Worm (Caenorhabditis elegans): Measurements from ENCODE around the gene chil-5.

chil-5 gene

ce11 chrII:9859575-9859974 lies at the start of gene chil-5:
chil-5 (minus strand) TSS chrII:9859675.
- no peak for TF ChIP-seq unc-62 (GFP tag; optimal IDR thresholded peaks at IDR 0.05)

- TF ChIP-seq unc-62 (GFP tag; optimal IDR thresholded peaks at IDR 0.05): no peak
Observed at ce11 chrII:9904459-9904858, 45.0 kb upstream of the chil-5 start.

- no peak for TF ChIP-seq unc-62 (GFP tag; optimal IDR thresholded peaks at IDR 0.05)
Observed at ce11 chrII:9900276-9900675, 40.8 kb upstream of the chil-5 start, which contains the start of gene unc-4. unc-4 (minus strand) TSS chrII:9900376.

ce11 chrII:9898744-9899143 lies 39.3 kb upstream of the chil-5 start:
- no peak for TF ChIP-seq unc-62 (GFP tag; optimal IDR thresholded peaks at IDR 0.05)

ce11 chrII:9895173-9895572 lies 35.7 kb upstream of the chil-5 start:
- no peak for TF ChIP-seq unc-62 (GFP tag; optimal IDR thresholded peaks at IDR 0.05)

- no peak for TF ChIP-seq unc-62 (GFP tag; optimal IDR thresholded peaks at IDR 0.05)
Observed at ce11 chrII:9894435-9894834, 35.0 kb upstream of the chil-5 start, which contains the start of gene F26C11.1. F26C11.1 (plus strand) TSS chrII:9894735.

ce11 chrII:9892409-9892808 lies 32.9 kb upstream of the chil-5 start, which contains the start of gene C08H9.16:
C08H9.16 (plus strand) TSS chrII:9892778.
- TF ChIP-seq unc-62 (GFP tag; optimal IDR thresholded peaks at IDR 0.05): no peak

ce11 chrII:9891823-9892222 lies 32.3 kb upstream of the chil-5 start:
- no peak for TF ChIP-seq unc-62 (GFP tag; optimal IDR thresholded peaks at IDR 0.05)

ce11 chrII:9891031-9891689 lies 31.7 kb upstream of the chil-5 start, which contains the start of gene vgln-1:
vgln-1 (minus strand) TSS chrII:9891081.
- no peak for TF ChIP-seq unc-62 (GFP tag; optimal IDR thresholded peaks at IDR 0.05)

ce11 chrII:9888549-9888948 lies 29.1 kb upstream of the chil-5 start:
- no peak for TF ChIP-seq unc-62 (GFP tag; optimal IDR thresholded peaks at IDR 0.05)

- no peak for TF ChIP-seq unc-62 (GFP tag; optimal IDR thresholded peaks at IDR 0.05)
Observed at ce11 chrII:9886216-9886615, 26.7 kb upstream of the chil-5 start, which contains the start of gene algn-8. algn-8 (minus strand) TSS chrII:9886442.

ce11 chrII:9880826-9881225 lies 21.4 kb upstream of the chil-5 start, which contains the start of gene C08H9.15:
C08H9.15 (plus strand) TSS chrII:9881193.
- no peak for TF ChIP-seq unc-62 (GFP tag; optimal IDR thresholded peaks at IDR 0.05)

ce11 chrII:9879815-9880214 lies 20.3 kb upstream of the chil-5 start:
- no peak for TF ChIP-seq unc-62 (GFP tag; optimal IDR thresholded peaks at IDR 0.05)

- no peak for TF ChIP-seq unc-62 (GFP tag; optimal IDR thresholded peaks at IDR 0.05)
Observed at ce11 chrII:9874508-9875229, 15.2 kb upstream of the chil-5 start, which contains the start of the genes chil-2 and ctsa-3.2. chil-2 (minus strand) TSS chrII:9874608. ctsa-3.2 (plus strand) TSS chrII:9875179.

- TF ChIP-seq unc-62 (GFP tag; optimal IDR thresholded peaks at IDR 0.05): no peak
Observed at ce11 chrII:9872961-9873360, 13.5 kb upstream of the chil-5 start, which contains the start of gene chil-8. chil-8 (minus strand) TSS chrII:9873061.

ce11 chrII:9871061-9871460 lies 11.6 kb upstream of the chil-5 start, which contains the start of gene chil-7:
chil-7 (minus strand) TSS chrII:9871172.
- no peak for TF ChIP-seq unc-62 (GFP tag; optimal IDR thresholded peaks at IDR 0.05)

ce11 chrII:9868698-9869097 lies 9.2 kb upstream of the chil-5 start, which contains the start of gene old-1:
old-1 (minus strand) TSS chrII:9868747.
- TF ChIP-seq unc-62 (GFP tag; optimal IDR thresholded peaks at IDR 0.05): no peak
